1 fruit fly cellular context compared by ENCODE assay signal in genomic region chr3L:1200357-1201051, dm6.
TF ChIP-seq lines count a peak whose summit lies in the region.

Gene mwh, plus strand, starts transcription at chr3L:1200786.

TF ChIP-seq in whole organism, embryonic, 481 proteins besides CTCF, POLR2A, EP300 and RAD21 (continued from another document):
- TF ChIP-seq CG11456 (GFP tag; IDR thresholded peaks at IDR 0.05; lab: Robert Waterston, UW) (no peak), chinmo (GFP tag; IDR thresholded peaks at IDR 0.05; lab: Robert Waterston, UW; ENCODE audit: partially characterized antibody) (0 out of 4 replicates have a peak, but pooled peaks have one; percentile 34), CG12769 (tag; optimal IDR thresholded peaks at IDR 0.05; lab: Kevin White, UChicago) (peak; percentile 13), CG12104 (GFP tag; optimal IDR thresholded peaks at IDR 0.05; lab: Kevin White, UChicago) (no peak), fd102C (GFP tag; optimal IDR thresholded peaks at IDR 0.05; lab: Kevin White, UChicago) (no peak), unpg (GFP tag; optimal IDR thresholded peaks at IDR 0.05; lab: Kevin White, UChicago) (no peak), trh (GFP tag; optimal IDR thresholded peaks at IDR 0.05; lab: Kevin White, UChicago) (no peak), CG2116 (GFP tag; optimal IDR thresholded peaks at IDR 0.05; lab: Kevin White, UChicago) (no peak), slbo (GFP tag; IDR thresholded peaks at IDR 0.05; lab: Robert Waterston, UW) (no peak), HLH4C (GFP tag; IDR thresholded peaks at IDR 0.05; lab: Robert Waterston, UW; ENCODE audit: partially characterized antibody) (no peak), lov (optimal IDR thresholded peaks at IDR 0.05; lab: Kevin White, UChicago) (no peak), lov (GFP tag; IDR thresholded peaks at IDR 0.05; lab: Robert Waterston, UW) (0 out of 3 replicates have a peak, but pooled peaks have one; percentile 41), lab (GFP tag; optimal IDR thresholded peaks at IDR 0.05; lab: Kevin White, UChicago) (no peak), E2f1 (GFP tag; IDR thresholded peaks at IDR 0.05; lab: Robert Waterston, UW) (no peak), Nf-YA (GFP tag; IDR thresholded peaks at IDR 0.05; lab: Robert Waterston, UW) (no peak), CG15269 (tag; optimal IDR thresholded peaks at IDR 0.05; lab: Kevin White, UChicago) (no peak), jigr1 (GFP tag; IDR thresholded peaks at IDR 0.05; lab: Robert Waterston, UW) (no peak), H15 (GFP tag; IDR thresholded peaks at IDR 0.05; lab: Robert Waterston, UW) (no peak), oc (tag; optimal IDR thresholded peaks at IDR 0.05; lab: Kevin White, UChicago) (peak; percentile 10), MTF-1 (GFP tag; optimal IDR thresholded peaks at IDR 0.05; lab: Kevin White, UChicago; ENCODE audit: borderline replicate concordance) (no peak), CG11085 (GFP tag; IDR thresholded peaks at IDR 0.05; lab: Robert Waterston, UW) (no peak), CG5180 (GFP tag; optimal IDR thresholded peaks at IDR 0.05; lab: Kevin White, UChicago) (peak; percentile 66), CG34376 (GFP tag; optimal IDR thresholded peaks at IDR 0.05; lab: Kevin White, UChicago) (no peak), Vsx1 (GFP tag; optimal IDR thresholded peaks at IDR 0.05; lab: Kevin White, UChicago) (peak; percentile 54), croc (GFP tag; conservative IDR thresholded peaks at IDR 0.05; lab: Robert Waterston, UW) (no peak), NfI (GFP tag; optimal IDR thresholded peaks at IDR 0.05; lab: Kevin White, UChicago) (no peak), CrebB (tag; optimal IDR thresholded peaks at IDR 0.05; lab: Kevin White, UChicago) (no peak), CG9437 (GFP tag; optimal IDR thresholded peaks at IDR 0.05; lab: Kevin White, UChicago) (no peak), cg (GFP tag; optimal IDR thresholded peaks at IDR 0.05; lab: Kevin White, UChicago) (no peak), sc (optimal IDR thresholded peaks at IDR 0.05; lab: Kevin White, UChicago) (no peak), sc (GFP tag; optimal IDR thresholded peaks at IDR 0.05; lab: Kevin White, UChicago) (no peak), CG10543 (GFP tag; optimal IDR thresholded peaks at IDR 0.05; lab: Kevin White, UChicago) (no peak), kay (GFP tag; optimal IDR thresholded peaks at IDR 0.05; lab: Kevin White, UChicago) (no peak), toy (GFP tag; IDR thresholded peaks at IDR 0.05; lab: Robert Waterston, UW) (no peak), CG3407 (GFP tag; optimal IDR thresholded peaks at IDR 0.05; lab: Kevin White, UChicago) (no peak), CG7786 (GFP tag; optimal IDR thresholded peaks at IDR 0.05; lab: Kevin White, UChicago) (no peak), Aef1 (GFP tag; IDR thresholded peaks at IDR 0.05; lab: Robert Waterston, UW) (no peak), Atf6 (GFP tag; IDR thresholded peaks at IDR 0.05; lab: Robert Waterston, UW) (no peak), en (GFP tag; optimal IDR thresholded peaks at IDR 0.05; lab: Kevin White, UChicago) (no peak)
